Worm (Caenorhabditis elegans) whole organism, L4/young adult: ENCODE data around the gene C55A6.11.

Source experiments
- W03F9.2 ChIP-seq: fragments of 150-350 bp; optimal IDR thresholded peaks from 2 replicates; lab custom pipeline; 2014; ENCODE audit warnings: missing biosample characterization, missing genetic modification characterization
- him-1 ChIP-seq: sonication (generic microtip); optimal IDR thresholded peaks from 2 replicates; lab custom pipeline; 2016; ENCODE audit warnings: missing genotype, missing genetic modification reagents, missing genetic modification characterization, missing compliant biosample characterization

- no peak for TF ChIP-seq him-1 (tag; lab: Kevin White, UChicago)
- TF ChIP-seq W03F9.2 (tag; lab: Kevin White, UChicago) = no peak
Measured at ce11 chrV:11514677-11515076, 5.6 kb upstream of the C55A6.11 start, which contains the start of gene C55A6.6.
